Worm (Caenorhabditis elegans) whole organism, mixed stage, embryonic: ENCODE measurements around the gene col-106.

ENCODE experiments used
- M03D4.4 ChIP-seq: sonication (generic microtip); optimal IDR thresholded peaks from 2 replicates; lab custom pipeline; 2017; ENCODE audit warnings: mild to moderate bottlenecking, missing genetic modification characterization, missing compliant biosample characterization
- blmp-1 ChIP-seq: fragments of 150-350 bp; optimal IDR thresholded peaks from 2 replicates; lab custom pipeline; 2014; ENCODE audit warnings: missing biosample characterization, missing genetic modification characterization
- ceh-39 ChIP-seq: fragments of 150-350 bp; optimal IDR thresholded peaks from 2 replicates; lab custom pipeline; 2014; ENCODE audit warnings: missing biosample characterization, missing genetic modification characterization
- ceh-43 ChIP-seq: fragments of 200-800 bp; sonication (Bioruptor generic); optimal IDR thresholded peaks from 2 replicates; lab custom pipeline; 2018; ENCODE audit warnings: mild to moderate bottlenecking, missing genetic modification characterization, moderate library complexity, missing compliant biosample characterization
- ces-1 ChIP-seq: fragments of 150-350 bp; optimal IDR thresholded peaks from 2 replicates; lab custom pipeline; 2014; ENCODE audit warnings: missing biosample characterization, missing genetic modification reagents, missing genetic modification characterization
- cnd-1 ChIP-seq: fragments of 200-800 bp; sonication (Bioruptor generic); optimal IDR thresholded peaks from 2 replicates; lab custom pipeline; 2018; ENCODE audit warnings: mild to moderate bottlenecking, missing genetic modification characterization, missing compliant biosample characterization
- drap-1 ChIP-seq: fragments of 200-800 bp; sonication (Bioruptor generic); optimal IDR thresholded peaks from 3 replicates; lab custom pipeline; 2018; ENCODE audit warnings: mild to moderate bottlenecking, missing genetic modification characterization, missing compliant biosample characterization
- elt-1 ChIP-seq: sonication (generic microtip); optimal IDR thresholded peaks from 2 replicates; lab custom pipeline; 2017; ENCODE audit warnings: missing genetic modification characterization, mild to moderate bottlenecking, missing compliant biosample characterization, antibody characterized with exemption, moderate library complexity, borderline replicate concordance; ENCODE audit not compliant: insufficient read depth
- elt-3 ChIP-seq: fragments of 150-350 bp; optimal IDR thresholded peaks from 2 replicates; lab custom pipeline; 2014; ENCODE audit warnings: missing biosample characterization, missing genetic modification characterization
- flh-1 ChIP-seq: fragments of 200-800 bp; sonication (Bioruptor generic); optimal IDR thresholded peaks from 2 replicates; lab custom pipeline; 2018; ENCODE audit warnings: mild to moderate bottlenecking, missing genetic modification characterization, moderate library complexity, missing compliant biosample characterization
- ham-2 ChIP-seq: fragments of 200-800 bp; sonication (Bioruptor generic); optimal IDR thresholded peaks from 2 replicates; lab custom pipeline; 2018; ENCODE audit warnings: mild to moderate bottlenecking, missing genetic modification characterization, missing compliant biosample characterization
- hlh-1 ChIP-seq: fragments of 150-350 bp; optimal IDR thresholded peaks from 2 replicates; lab custom pipeline; 2014; ENCODE audit warnings: missing biosample characterization, missing genetic modification reagents, missing genetic modification characterization
- lin-13 ChIP-seq: fragments of 150-350 bp; optimal IDR thresholded peaks from 2 replicates; lab custom pipeline; 2014; ENCODE audit warnings: missing biosample characterization, missing genetic modification characterization
- lin-32 ChIP-seq: fragments of 200-800 bp; sonication (Bioruptor generic); optimal IDR thresholded peaks from 2 replicates; lab custom pipeline; 2018; ENCODE audit warnings: mild to moderate bottlenecking, missing genetic modification characterization, missing compliant biosample characterization
- lsy-2 ChIP-seq: fragments of 150-350 bp; optimal IDR thresholded peaks from 2 replicates; lab custom pipeline; 2014; ENCODE audit warnings: missing biosample characterization, missing genetic modification characterization
- mab-5 ChIP-seq: fragments of 150-350 bp; optimal IDR thresholded peaks from 2 replicates; lab custom pipeline; 2014; ENCODE audit warnings: missing biosample characterization, missing genetic modification characterization
- mep-1 ChIP-seq: fragments of 150-350 bp; optimal IDR thresholded peaks from 2 replicates; lab custom pipeline; 2017; ENCODE audit warnings: missing biosample characterization, missing genetic modification reagents, missing genetic modification characterization, inconsistent platforms
- mls-2 ChIP-seq: sonication (generic microtip); optimal IDR thresholded peaks from 2 replicates; lab custom pipeline; 2016; ENCODE audit warnings: mild to moderate bottlenecking, missing genetic modification characterization, moderate library complexity, missing compliant biosample characterization
- nhr-12 ChIP-seq: fragments of 150-350 bp; optimal IDR thresholded peaks from 2 replicates; lab custom pipeline; 2014; ENCODE audit warnings: missing biosample characterization, missing genetic modification characterization
- nhr-2 ChIP-seq: fragments of 150-350 bp; optimal IDR thresholded peaks from 2 replicates; lab custom pipeline; 2014; ENCODE audit warnings: missing biosample characterization, missing genetic modification characterization
- nhr-237 ChIP-seq: fragments of 150-350 bp; optimal IDR thresholded peaks from 2 replicates; lab custom pipeline; 2014; ENCODE audit warnings: missing biosample characterization, missing genetic modification characterization
- nhr-28 ChIP-seq: fragments of 150-350 bp; optimal IDR thresholded peaks from 2 replicates; lab custom pipeline; 2014; ENCODE audit warnings: missing biosample characterization, missing genetic modification characterization
- nhr-76 ChIP-seq: sonication (generic microtip); optimal IDR thresholded peaks from 2 replicates; lab custom pipeline; 2017; ENCODE audit warnings: missing biosample characterization, missing genetic modification characterization
- pha-4 ChIP-seq: fragments of 150-350 bp; optimal IDR thresholded peaks from 2 replicates; lab custom pipeline; 2018; ENCODE audit warnings: missing biosample characterization, missing genetic modification reagents, missing genetic modification characterization
- snpc-4 ChIP-seq: fragments of 150-350 bp; optimal IDR thresholded peaks from 2 replicates; lab custom pipeline; 2014; ENCODE audit warnings: missing biosample characterization, missing genetic modification characterization
- sptf-1 ChIP-seq: sonication (generic microtip); optimal IDR thresholded peaks from 2 replicates; lab custom pipeline; 2017; ENCODE audit warnings: mild to moderate bottlenecking, missing genetic modification characterization, moderate library complexity, missing compliant biosample characterization
- unc-120 ChIP-seq: sonication (generic microtip); optimal IDR thresholded peaks from 2 replicates; lab custom pipeline; 2017; ENCODE audit warnings: missing genetic modification characterization, missing compliant biosample characterization; ENCODE audit not compliant: poor library complexity, severe bottlenecking
- unc-39 ChIP-seq: fragments of 150-350 bp; optimal IDR thresholded peaks from 2 replicates; lab custom pipeline; 2014; ENCODE audit warnings: missing biosample characterization, missing genetic modification characterization
- unc-62 ChIP-seq: fragments of 150-350 bp; optimal IDR thresholded peaks from 2 replicates; lab custom pipeline; 2014; ENCODE audit warnings: missing biosample characterization, missing genetic modification reagents, missing genetic modification characterization
- zip-8 ChIP-seq: fragments of 150-350 bp; optimal IDR thresholded peaks from 2 replicates; lab custom pipeline; 2014; ENCODE audit warnings: missing biosample characterization, missing genetic modification characterization
- ztf-11 ChIP-seq: fragments of 150-350 bp; optimal IDR thresholded peaks from 2 replicates; lab custom pipeline; 2014; ENCODE audit warnings: missing biosample characterization, missing genetic modification characterization

Gene col-106

DNA sequence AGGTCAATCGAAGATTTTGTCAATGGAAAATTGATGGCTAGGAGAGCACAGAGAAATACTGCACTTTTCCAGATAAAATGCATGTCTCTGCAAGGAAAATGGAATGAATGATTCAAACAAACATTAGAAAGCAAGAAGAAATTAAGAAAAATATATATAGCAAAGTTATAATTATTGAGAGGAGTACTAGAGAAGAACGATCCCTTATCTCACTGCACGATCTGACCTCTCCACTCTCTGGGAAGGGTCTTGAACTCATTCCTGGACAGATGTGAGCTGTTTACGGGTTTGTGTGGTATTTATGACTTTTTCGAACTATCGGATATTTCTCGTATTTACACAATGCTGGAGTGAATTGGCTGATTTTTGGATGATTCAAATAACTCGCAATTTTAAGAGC is 30.3 kb downstream of the col-106 start, which contains the start of gene Y77E11A.23:
TSS of gene Y77E11A.23 (minus strand) at position 107 of the 400 bp plus-strand sequence.
- peak; percentile 93 for TF ChIP-seq elt-1 (tag; lab: Kevin White, UChicago)
- TF ChIP-seq nhr-28 (tag; lab: Kevin White, UChicago) = no peak
- no peak for TF ChIP-seq zip-8 (tag; lab: Kevin White, UChicago)
- peak; percentile 19 for TF ChIP-seq nhr-2 (tag; lab: Kevin White, UChicago)

ce11 chrIV:1427283-1427682 is 33.3 kb downstream of the col-106 start, which contains the start of gene clec-171:
TSS of gene clec-171 (minus strand) at chrIV:1427383.
- TF ChIP-seq ces-1 (GFP tag; lab: Kevin White, UChicago) = no peak

- TF ChIP-seq elt-1 (tag; lab: Kevin White, UChicago) = no peak
- TF ChIP-seq pha-4 (tag; lab: Kevin White, UChicago) = no peak
- no peak for TF ChIP-seq unc-39 (tag; lab: Kevin White, UChicago)
- no peak for TF ChIP-seq ham-2 (GFP tag; lab: Kevin White, UChicago)
- no peak for TF ChIP-seq mls-2 (tag; lab: Kevin White, UChicago)
- no peak for TF ChIP-seq M03D4.4 (tag; lab: Kevin White, UChicago)
- no peak for TF ChIP-seq lsy-2 (tag; lab: Kevin White, UChicago)
- no peak for TF ChIP-seq cnd-1
- no peak for TF ChIP-seq lin-32 (GFP tag; lab: Kevin White, UChicago)
- TF ChIP-seq lin-13 (tag; lab: Kevin White, UChicago) = no peak
- no peak for TF ChIP-seq nhr-2 (tag; lab: Kevin White, UChicago)
- no peak for TF ChIP-seq mep-1
- no peak for TF ChIP-seq nhr-12 (tag; lab: Kevin White, UChicago)
- TF ChIP-seq hlh-1 (tag; lab: Kevin White, UChicago) = no peak
- TF ChIP-seq ceh-39 (tag; lab: Kevin White, UChicago) = no peak
Measured at ce11 chrIV:1424962-1425361, 35.6 kb downstream of the col-106 start, which contains the start of gene Y77E11A.8. TSS of gene Y77E11A.8 (minus strand) at chrIV:1425062.

DNA sequence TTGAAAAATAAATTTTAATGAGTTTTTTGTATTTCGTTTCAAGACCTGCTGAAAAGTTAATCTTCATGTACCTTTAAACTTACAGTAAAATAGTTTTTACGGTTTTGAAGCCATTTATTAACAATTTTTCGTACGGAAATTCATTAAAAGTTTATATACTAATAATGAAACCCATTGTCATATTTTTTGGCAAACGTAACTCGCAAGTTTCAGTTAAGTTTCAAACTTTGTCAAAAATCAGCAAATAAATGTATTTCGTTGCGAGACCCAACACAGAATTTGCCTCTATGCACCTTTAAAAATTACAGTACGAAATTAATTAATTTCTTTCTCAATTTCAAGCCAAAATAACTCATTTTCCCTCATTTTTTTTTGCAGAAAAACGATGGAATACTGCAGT is 40.0 kb downstream of the col-106 start, which contains the start of gene jtr-1:
TSS of gene jtr-1 (plus strand) at position 327 of the 400 bp plus-strand sequence.
- TF ChIP-seq ztf-11 (tag; lab: Kevin White, UChicago) (no peak), snpc-4 (tag; lab: Kevin White, UChicago) (no peak), nhr-76 (no peak), nhr-2 (tag; lab: Kevin White, UChicago) (no peak), pha-4 (tag; lab: Kevin White, UChicago) (no peak), zip-8 (tag; lab: Kevin White, UChicago) (no peak)

DNA sequence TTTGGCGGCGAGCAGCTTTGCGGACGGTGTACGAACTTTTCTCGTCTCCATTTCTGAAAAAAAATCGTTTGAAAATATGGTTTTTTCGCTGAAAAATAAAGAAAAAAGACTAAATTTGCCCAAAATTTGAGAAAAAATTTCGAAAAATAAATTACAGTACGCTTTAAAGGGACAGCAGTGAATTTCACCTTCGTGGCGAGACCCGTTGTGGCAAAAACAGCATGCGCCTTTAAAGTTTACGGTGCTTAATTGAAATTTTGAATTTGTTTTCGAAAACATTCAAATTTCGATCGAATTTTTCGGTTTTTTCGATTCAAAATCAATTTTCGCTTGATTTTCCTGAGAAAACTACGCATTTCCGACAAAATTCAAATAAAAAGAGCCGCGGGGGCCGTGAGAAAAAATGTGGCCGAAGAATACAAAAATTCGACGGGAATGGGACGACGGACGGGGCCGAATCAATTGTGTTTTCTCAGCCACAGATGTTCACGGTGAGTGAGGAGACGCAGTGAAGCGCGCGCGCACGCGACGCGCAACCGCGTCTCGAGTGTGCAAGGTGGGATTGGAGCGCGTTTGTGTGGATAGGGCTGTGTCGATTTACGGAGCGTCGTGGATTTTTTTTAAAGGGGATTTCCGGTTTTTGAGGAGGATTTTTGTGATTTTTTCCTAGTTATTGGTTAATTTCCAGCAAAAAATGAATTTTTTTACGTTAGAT is 40.6 kb downstream of the col-106 start, which contains the start of gene Y77E11A.7:
TSS of gene Y77E11A.7 (minus strand) at position 55 of the 715 bp plus-strand sequence.
- TF ChIP-seq M03D4.4 (tag; lab: Kevin White, UChicago) (peak; percentile 23), mab-5 (tag; lab: Kevin White, UChicago) (peak; percentile 10), nhr-237 (peak; percentile 95), nhr-2 (tag; lab: Kevin White, UChicago) (no peak), ceh-39 (tag; lab: Kevin White, UChicago) (peak; percentile 90), mls-2 (tag; lab: Kevin White, UChicago) (peak; percentile 29), lin-13 (tag; lab: Kevin White, UChicago) (peak; percentile 86), lin-32 (GFP tag; lab: Kevin White, UChicago) (peak; percentile 43), pha-4 (tag; lab: Kevin White, UChicago) (peak; percentile 86), lsy-2 (tag; lab: Kevin White, UChicago) (peak; percentile 85), mep-1 (peak; percentile 97), ces-1 (GFP tag; lab: Kevin White, UChicago) (peak; percentile 81), unc-62 (peak; percentile 67), unc-39 (tag; lab: Kevin White, UChicago) (no peak), blmp-1 (no peak), hlh-1 (tag; lab: Kevin White, UChicago) (peak; percentile 34), flh-1 (GFP tag; lab: Kevin White, UChicago) (peak; percentile 3), drap-1 (GFP tag; lab: Kevin White, UChicago) (peak; percentile 63), ceh-43 (GFP tag; lab: Kevin White, UChicago) (no peak), ham-2 (GFP tag; lab: Kevin White, UChicago) (peak; percentile 15), sptf-1 (tag; lab: Kevin White, UChicago) (peak; percentile 80), elt-3 (no peak), unc-120 (tag; lab: Kevin White, UChicago) (peak; percentile 72)
